Fruit fly (Drosophila melanogaster) whole organism: Measurements from ENCODE around the gene Ns4.

Source experiments
- CG8478 ChIP-seq: fragments of >200 bp; optimal IDR thresholded peaks from 2 replicates; lab custom pipeline; 2018; ENCODE audit warnings: inconsistent platforms
- Dll ChIP-seq: fragments of >200 bp; optimal IDR thresholded peaks from 2 replicates; lab custom pipeline; 2017
- EcR ChIP-seq, 2 experiments: fragments of >200 bp; optimal IDR thresholded peaks; 2 replicates each; lab custom pipeline; 2017; ENCODE audit warnings: missing biosample characterization in 2 of 2, missing genetic modification characterization in 2 of 2, missing genetic modification reagents in 2 of 2
- pan ChIP-seq: fragments of >200 bp; optimal IDR thresholded peaks from 2 replicates; lab custom pipeline; 2017
- psq ChIP-seq: fragments of >200 bp; optimal IDR thresholded peaks from 2 replicates; lab custom pipeline; 2017
- usp ChIP-seq: fragments of >200 bp; optimal IDR thresholded peaks from 2 replicates; lab custom pipeline; 2017; ENCODE audit warnings: missing biosample characterization, missing genetic modification characterization, mixed read lengths

Gene Ns4

dm6 chr2L:20733025-20733424, 19.3 kb upstream of the Ns4 start:
- TF ChIP-seq EcR (GFP tag; optimal IDR thresholded peaks at IDR 0.05; lab: Kevin White, UChicago) = no peak
- TF ChIP-seq Dll (lab: Kevin White, UChicago) = no peak
- no peak for TF ChIP-seq usp (GFP tag; lab: Kevin White, UChicago)
- TF ChIP-seq CG8478 (lab: Kevin White, UChicago) = no peak
- no peak for TF ChIP-seq pan (lab: Kevin White, UChicago)
- no peak for TF ChIP-seq psq

- no peak for TF ChIP-seq CG8478 (lab: Kevin White, UChicago)
- TF ChIP-seq Dll (lab: Kevin White, UChicago) = no peak
- no peak for TF ChIP-seq usp (GFP tag; lab: Kevin White, UChicago)
- no peak for TF ChIP-seq pan (lab: Kevin White, UChicago)
- no peak for TF ChIP-seq psq
- TF ChIP-seq EcR (GFP tag; optimal IDR thresholded peaks at IDR 0.05; lab: Kevin White, UChicago) = no peak
Measured at dm6 chr2L:20734066-20734686, 18.1 kb upstream of the Ns4 start, which contains the start of gene TM9SF2. Gene TM9SF2 (minus strand): TSS chr2L:20734309.

- TF ChIP-seq pan (lab: Kevin White, UChicago) = no peak
- no peak for TF ChIP-seq CG8478 (lab: Kevin White, UChicago)
- TF ChIP-seq EcR (GFP tag; optimal IDR thresholded peaks at IDR 0.05; lab: Kevin White, UChicago) = no peak
- no peak for TF ChIP-seq psq
Measured at dm6 chr2L:20734687-20735088, 17.6 kb upstream of the Ns4 start.

- TF ChIP-seq psq = no peak
- no peak for TF ChIP-seq usp (GFP tag; lab: Kevin White, UChicago)
- TF ChIP-seq Dll (lab: Kevin White, UChicago) = no peak
- TF ChIP-seq pan (lab: Kevin White, UChicago) = no peak
- TF ChIP-seq EcR (GFP tag; optimal IDR thresholded peaks at IDR 0.05; lab: Kevin White, UChicago) = no peak
- no peak for TF ChIP-seq CG8478 (lab: Kevin White, UChicago)
Measured at dm6 chr2L:20735121-20735855, 17.0 kb upstream of the Ns4 start.

dm6 chr2L:20757808-20758187, 5.5 kb downstream of the Ns4 start, which contains the start of the genes Rhau and dia:
Gene Rhau (minus strand): TSS chr2L:20757985.
Gene dia (plus strand): TSS chr2L:20758144.
- TF ChIP-seq pan (lab: Kevin White, UChicago) = no peak
- no peak for TF ChIP-seq Dll (lab: Kevin White, UChicago)
- no peak for TF ChIP-seq EcR (GFP tag; optimal IDR thresholded peaks at IDR 0.05; lab: Kevin White, UChicago)
- TF ChIP-seq usp (GFP tag; lab: Kevin White, UChicago) = no peak
- TF ChIP-seq psq = no peak
- no peak for TF ChIP-seq CG8478 (lab: Kevin White, UChicago)

- TF ChIP-seq pan (lab: Kevin White, UChicago) = no peak
- TF ChIP-seq psq = no peak
- no peak for TF ChIP-seq CG8478 (lab: Kevin White, UChicago)
- TF ChIP-seq Dll (lab: Kevin White, UChicago) = no peak
- TF ChIP-seq usp (GFP tag; lab: Kevin White, UChicago) = no peak
- TF ChIP-seq EcR (GFP tag; optimal IDR thresholded peaks at IDR 0.05; lab: Kevin White, UChicago) = no peak
Measured at dm6 chr2L:20758188-20758846, 6.0 kb downstream of the Ns4 start.

dm6 chr2L:20758847-20759465, 6.7 kb downstream of the Ns4 start:
- TF ChIP-seq usp (GFP tag; lab: Kevin White, UChicago) (no peak), EcR (GFP tag; optimal IDR thresholded peaks at IDR 0.05; lab: Kevin White, UChicago) (no peak), pan (lab: Kevin White, UChicago) (no peak)

- TF ChIP-seq EcR (GFP tag; optimal IDR thresholded peaks at IDR 0.05; lab: Kevin White, UChicago) (no peak), CG8478 (lab: Kevin White, UChicago) (no peak), usp (GFP tag; lab: Kevin White, UChicago) (no peak), psq (no peak), pan (lab: Kevin White, UChicago) (no peak), Dll (lab: Kevin White, UChicago) (no peak)
Measured at dm6 chr2L:20759809-20760485, 7.7 kb downstream of the Ns4 start.

dm6 chr2L:20760956-20761355, 8.7 kb downstream of the Ns4 start:
- TF ChIP-seq EcR (GFP tag; optimal IDR thresholded peaks at IDR 0.05; lab: Kevin White, UChicago) (no peak), CG8478 (lab: Kevin White, UChicago) (no peak), pan (lab: Kevin White, UChicago) (no peak), Dll (lab: Kevin White, UChicago) (no peak), psq (no peak), usp (GFP tag; lab: Kevin White, UChicago) (no peak)

- TF ChIP-seq EcR (GFP tag; optimal IDR thresholded peaks at IDR 0.05; lab: Kevin White, UChicago) (no peak), pan (lab: Kevin White, UChicago) (no peak), CG8478 (lab: Kevin White, UChicago) (no peak), Dll (lab: Kevin White, UChicago) (no peak), usp (GFP tag; lab: Kevin White, UChicago) (no peak), psq (no peak)
Measured at dm6 chr2L:20761951-20762538, 9.8 kb downstream of the Ns4 start.
